Worm (Caenorhabditis elegans) whole organism, L4 larva: ENCODE measurements around the gene pbs-1.
A peak's percentile ranks its signal among the peaks of the same experiment; 100 is the strongest.

Experiments used
- F44E2.7 ChIP-seq: fragments of 200-800 bp; sonication (Bioruptor generic); IDR thresholded peaks from 2 replicates; pipeline ENCODE4 v2.1.2; 2022; ENCODE audit warnings: missing genetic modification characterization, missing compliant biosample characterization
- F49E8.2 ChIP-seq: sonication (generic microtip); optimal IDR thresholded peaks from 2 replicates; lab custom pipeline; 2016; ENCODE audit warnings: missing compliant biosample characterization, mild to moderate bottlenecking, missing genetic modification characterization, borderline replicate concordance
- Y48G9A.11 ChIP-seq: fragments of 200-800 bp; sonication (Bioruptor generic); IDR thresholded peaks from 2 replicates; pipeline ENCODE4 v1.3.6; 2022; ENCODE audit warnings: missing genetic modification reagents, missing genetic modification characterization, missing compliant biosample characterization
- Y5F2A.4 ChIP-seq: fragments of 200-800 bp; sonication (Bioruptor generic); optimal IDR thresholded peaks from 2 replicates; lab custom pipeline; 2018; ENCODE audit warnings: mild to moderate bottlenecking, missing genetic modification characterization, missing compliant biosample characterization
- ZK546.5 ChIP-seq, 2 experiments: sonication (generic microtip); optimal IDR thresholded peaks; 2 replicates each; lab custom pipeline; 2017; ENCODE audit warnings: missing biosample characterization in 2 of 2, missing genetic modification characterization in 2 of 2
- aly-2 ChIP-seq: sonication (generic microtip); optimal IDR thresholded peaks from 2 replicates; lab custom pipeline; 2018; ENCODE audit warnings: missing biosample characterization, missing genetic modification characterization
- arid-1 ChIP-seq: fragments of 200-800 bp; sonication (Bioruptor generic); conservative IDR thresholded peaks from 2 replicates; pipeline ENCODE4 v1.3.6; 2022; ENCODE audit warnings: missing genetic modification reagents, missing genetic modification characterization, missing compliant biosample characterization
- attf-4 ChIP-seq: sonication (generic microtip); optimal IDR thresholded peaks from 3 replicates; lab custom pipeline; 2017; ENCODE audit warnings: missing biosample characterization, missing genetic modification characterization
- ceh-20 ChIP-seq: fragments of 200-800 bp; sonication (Bioruptor generic); IDR thresholded peaks from 2 replicates; pipeline ENCODE4 v1.3.6; 2022; ENCODE audit warnings: missing genetic modification reagents, missing genetic modification characterization, missing compliant biosample characterization
- ceh-32 ChIP-seq: sonication (generic microtip); optimal IDR thresholded peaks from 2 replicates; lab custom pipeline; 2016; ENCODE audit warnings: mild to moderate bottlenecking, missing genetic modification characterization, missing compliant biosample characterization; ENCODE audit not compliant: poor library complexity
- ceh-44 ChIP-seq: fragments of 200-800 bp; sonication (Bioruptor generic); IDR thresholded peaks from 2 replicates; pipeline ENCODE4 v1.3.6; 2022; ENCODE audit warnings: missing genetic modification reagents, missing genetic modification characterization, missing compliant biosample characterization
- ceh-82 ChIP-seq: sonication (generic microtip); optimal IDR thresholded peaks from 2 replicates; lab custom pipeline; 2017; ENCODE audit warnings: missing biosample characterization, missing genetic modification characterization
- daf-12 ChIP-seq: fragments of 150-350 bp; optimal IDR thresholded peaks from 2 replicates; lab custom pipeline; 2014; ENCODE audit warnings: missing biosample characterization, missing genetic modification reagents, missing genetic modification characterization
- daf-16 ChIP-seq, 3 experiments: sonication (generic microtip); optimal IDR thresholded peaks; 2 replicates each; lab custom pipeline; 2016 to 2017; ENCODE audit warnings: missing genetic modification characterization in 3 of 3, missing genetic modification reagents in 3 of 3, mild to moderate bottlenecking in 2 of 3, missing compliant biosample characterization in 2 of 3, missing biosample characterization in 1 of 3, moderate library complexity in 1 of 3
- dmd-6 ChIP-seq: fragments of 200-800 bp; sonication (Bioruptor generic); IDR thresholded peaks from 2 replicates; pipeline ENCODE4 v1.3.6; 2022; ENCODE audit warnings: missing genetic modification reagents, missing genetic modification characterization, missing compliant biosample characterization
- dpl-1 ChIP-seq: fragments of 150-350 bp; optimal IDR thresholded peaks from 2 replicates; lab custom pipeline; 2014; ENCODE audit warnings: missing biosample characterization, missing genetic modification reagents, missing genetic modification characterization
- hlh-11 ChIP-seq: fragments of 200-800 bp; sonication (Bioruptor generic); optimal IDR thresholded peaks from 2 replicates; lab custom pipeline; 2018; ENCODE audit warnings: mild to moderate bottlenecking, missing genetic modification characterization, missing compliant biosample characterization
- hlh-30 ChIP-seq: sonication (generic microtip); optimal IDR thresholded peaks from 2 replicates; lab custom pipeline; 2017; ENCODE audit warnings: antibody characterized with exemption, mild to moderate bottlenecking, missing genetic modification characterization, missing compliant biosample characterization; ENCODE audit not compliant: insufficient read depth
- hmg-1.1 ChIP-seq: fragments of 200-800 bp; sonication (Bioruptor generic); IDR thresholded peaks from 2 replicates; pipeline ENCODE4 v1.3.6; 2022; ENCODE audit warnings: missing genetic modification reagents, missing genetic modification characterization, missing compliant biosample characterization
- jun-1 ChIP-seq: fragments of 150-350 bp; optimal IDR thresholded peaks from 2 replicates; lab custom pipeline; 2014; ENCODE audit warnings: missing biosample characterization, missing genetic modification reagents, missing genetic modification characterization
- lin-29 ChIP-seq: fragments of 200-800 bp; sonication (Bioruptor generic); IDR thresholded peaks from 2 replicates; pipeline ENCODE4 v1.3.6; 2022; ENCODE audit warnings: missing genetic modification reagents, missing genetic modification characterization, missing compliant biosample characterization
- lin-38 ChIP-seq: fragments of 200-800 bp; sonication (Bioruptor generic); IDR thresholded peaks from 2 replicates; pipeline ENCODE4 v1.3.6; 2022; ENCODE audit warnings: missing genetic modification reagents, missing genetic modification characterization, missing compliant biosample characterization
- lin-39 ChIP-seq: fragments of 150-350 bp; optimal IDR thresholded peaks from 2 replicates; lab custom pipeline; 2014; ENCODE audit warnings: missing biosample characterization, missing genetic modification reagents, missing genetic modification characterization
- lir-3 ChIP-seq: sonication (generic microtip); optimal IDR thresholded peaks from 2 replicates; lab custom pipeline; 2016; ENCODE audit warnings: mild to moderate bottlenecking, missing genetic modification characterization, missing compliant biosample characterization
- madf-5 ChIP-seq, 2 experiments: fragments of 200-800 bp; sonication (Bioruptor generic); IDR thresholded peaks; 2 replicates each; pipeline ENCODE4 v1.3.6; 2022; ENCODE audit warnings: missing compliant biosample characterization in 2 of 2, missing genetic modification characterization in 2 of 2
- mdl-1 ChIP-seq, 2 experiments: fragments of 150-350 bp in 1 of 2; sonication (generic microtip) in 1 of 2; optimal IDR thresholded peaks; 2 replicates each; lab custom pipeline; 2014 to 2017; ENCODE audit warnings: missing biosample characterization in 2 of 2, missing genetic modification characterization in 2 of 2
- mes-2 ChIP-seq: sonication (generic microtip); optimal IDR thresholded peaks from 2 replicates; lab custom pipeline; 2016; ENCODE audit warnings: missing genotype, mild to moderate bottlenecking, missing genetic modification characterization, missing compliant biosample characterization; ENCODE audit not compliant: poor library complexity, severe bottlenecking
- nhr-10 ChIP-seq: fragments of 150-350 bp; optimal IDR thresholded peaks from 2 replicates; lab custom pipeline; 2014; ENCODE audit warnings: missing biosample characterization, missing genetic modification characterization
- nhr-25 ChIP-seq: sonication (generic microtip); optimal IDR thresholded peaks from 2 replicates; lab custom pipeline; 2017; ENCODE audit warnings: missing genetic modification characterization, mild to moderate bottlenecking, missing compliant biosample characterization, antibody characterized with exemption, moderate library complexity, borderline replicate concordance; ENCODE audit not compliant: insufficient read depth
- nhr-28 ChIP-seq: fragments of 150-350 bp; optimal IDR thresholded peaks from 2 replicates; lab custom pipeline; 2014; ENCODE audit warnings: missing biosample characterization, missing genetic modification characterization
- nhr-41 ChIP-seq: fragments of 200-800 bp; sonication (Bioruptor generic); IDR thresholded peaks from 2 replicates; pipeline ENCODE4 v1.3.6; 2022; ENCODE audit warnings: missing genetic modification reagents, missing genetic modification characterization, missing compliant biosample characterization
- nhr-42 ChIP-seq: fragments of 200-800 bp; sonication (Bioruptor generic); IDR thresholded peaks from 2 replicates; pipeline ENCODE4 v1.3.6; 2022; ENCODE audit warnings: missing genetic modification characterization, missing compliant biosample characterization
- nhr-6 ChIP-seq: fragments of 150-350 bp; optimal IDR thresholded peaks from 2 replicates; lab custom pipeline; 2014; ENCODE audit warnings: missing biosample characterization, missing genetic modification characterization
- nhr-76 ChIP-seq: fragments of 150-350 bp; optimal IDR thresholded peaks from 2 replicates; lab custom pipeline; 2014; ENCODE audit warnings: missing biosample characterization, missing genetic modification characterization
- pha-4 ChIP-seq, 2 experiments: fragments of 150-350 bp in 1 of 2; fragments of 200-800 bp in 1 of 2; sonication (Bioruptor generic) in 1 of 2; IDR thresholded peaks in 1 of 2; optimal IDR thresholded peaks in 1 of 2; 2 replicates each; pipeline versions ENCODE4 v1.3.6 to Lab custom; 2014 to 2022; ENCODE audit warnings: missing genetic modification characterization in 2 of 2, missing genetic modification reagents in 2 of 2, missing biosample characterization in 1 of 2, missing compliant biosample characterization in 1 of 2
- saeg-2 ChIP-seq: fragments of 200-800 bp; sonication (Bioruptor generic); IDR thresholded peaks from 2 replicates; pipeline ENCODE4 v1.3.6; 2022; ENCODE audit warnings: missing genetic modification reagents, missing genetic modification characterization, missing compliant biosample characterization
- sdz-12 ChIP-seq: fragments of 200-800 bp; sonication (Bioruptor generic); optimal IDR thresholded peaks from 2 replicates; lab custom pipeline; 2018; ENCODE audit warnings: mild to moderate bottlenecking, missing genetic modification characterization, missing compliant biosample characterization
- set-16 ChIP-seq: fragments of 200-800 bp; sonication (Bioruptor generic); IDR thresholded peaks from 2 replicates; pipeline ENCODE4 v1.3.6; 2022; ENCODE audit warnings: missing genetic modification reagents, missing genetic modification characterization, missing compliant biosample characterization
- skn-1 ChIP-seq: fragments of 150-350 bp; optimal IDR thresholded peaks from 2 replicates; lab custom pipeline; 2014; ENCODE audit warnings: missing biosample characterization, missing genetic modification characterization
- snpc-1.2 ChIP-seq: fragments of 200-800 bp; sonication (Bioruptor generic); IDR thresholded peaks from 2 replicates; pipeline ENCODE4 v1.3.6; 2022; ENCODE audit warnings: missing genetic modification reagents, missing genetic modification characterization, missing compliant biosample characterization
- spr-1 ChIP-seq: sonication (generic microtip); optimal IDR thresholded peaks from 2 replicates; lab custom pipeline; 2016; ENCODE audit warnings: mild to moderate bottlenecking, missing genetic modification characterization, missing compliant biosample characterization
- spr-3 ChIP-seq: fragments of 200-800 bp; sonication (Bioruptor generic); optimal IDR thresholded peaks from 2 replicates; lab custom pipeline; 2018; ENCODE audit warnings: mild to moderate bottlenecking, missing genetic modification characterization, missing compliant biosample characterization
- tag-97 ChIP-seq: fragments of 200-800 bp; sonication (Bioruptor generic); IDR thresholded peaks from 2 replicates; pipeline ENCODE4 v1.3.6; 2022; ENCODE audit warnings: missing genetic modification characterization, missing compliant biosample characterization
- unc-130 ChIP-seq: sonication (generic microtip); optimal IDR thresholded peaks from 2 replicates; lab custom pipeline; 2016; ENCODE audit warnings: missing genetic modification reagents, missing genetic modification characterization, missing compliant biosample characterization
- unc-39 ChIP-seq: sonication (generic microtip); optimal IDR thresholded peaks from 2 replicates; lab custom pipeline; 2017; ENCODE audit warnings: missing biosample characterization, missing genetic modification characterization
- zag-1 ChIP-seq: fragments of 150-350 bp; optimal IDR thresholded peaks from 2 replicates; lab custom pipeline; 2014; ENCODE audit warnings: missing biosample characterization, missing genetic modification characterization
- zfp-2 ChIP-seq: sonication (generic microtip); optimal IDR thresholded peaks from 2 replicates; lab custom pipeline; 2016; ENCODE audit warnings: mild to moderate bottlenecking, missing genetic modification characterization, missing compliant biosample characterization
- ztf-7 ChIP-seq: fragments of 150-350 bp; optimal IDR thresholded peaks from 2 replicates; lab custom pipeline; 2014; ENCODE audit warnings: missing biosample characterization, missing genetic modification characterization

The pbs-1 gene

ce11 chrIV:1659045-1659741 lies 50.4 kb downstream of the pbs-1 start, which contains the start of gene rps-28 (continued):
- peak; percentile 62; the same call in 1 of the 2 replicates for TF ChIP-seq saeg-2 (GFP tag; lab: Robert Waterston, UW)
- TF ChIP-seq skn-1 (tag; lab: Kevin White, UChicago): no peak
- peak; percentile 95 for TF ChIP-seq hlh-11 (tag; lab: Kevin White, UChicago)
- no peak for TF ChIP-seq sdz-12 (GFP tag; lab: Kevin White, UChicago)
- 0 out of 4 replicates have a peak, but pooled peaks of 1 of the 2 experiments have one; percentile 64 for TF ChIP-seq madf-5 (GFP tag; IDR thresholded peaks at IDR 0.05; lab: Robert Waterston, UW)
- TF ChIP-seq daf-12 (tag; lab: Kevin White, UChicago): no peak
- TF ChIP-seq lin-39 (tag; lab: Kevin White, UChicago): peak; percentile 19
- peak; percentile 96 for TF ChIP-seq nhr-25
- TF ChIP-seq unc-39 (tag; lab: Kevin White, UChicago): no peak
- TF ChIP-seq nhr-42 (GFP tag; lab: Robert Waterston, UW): peak; percentile 86
- no peak for TF ChIP-seq ceh-82 (tag; lab: Kevin White, UChicago)
- TF ChIP-seq spr-3 (GFP tag; lab: Kevin White, UChicago): peak; percentile 86
- peak; percentile 53; the same call in 1 of the 2 replicates for TF ChIP-seq set-16
- TF ChIP-seq lin-29 (GFP tag; lab: Robert Waterston, UW): peak; percentile 89
- no peak for TF ChIP-seq nhr-76 (tag; lab: Kevin White, UChicago)
- TF ChIP-seq ztf-7: peak; percentile 84
- TF ChIP-seq F44E2.7: no peak
- peak; percentile 17 to 61 for TF ChIP-seq daf-16 (GFP tag; optimal IDR thresholded peaks at IDR 0.05; lab: Kevin White, UChicago)
- TF ChIP-seq daf-16 (tag; optimal IDR thresholded peaks at IDR 0.05; lab: Kevin White, UChicago): peak; percentile 85
- peak in 1 of 2 experiments; percentile 73 for TF ChIP-seq ZK546.5 (tag; optimal IDR thresholded peaks at IDR 0.05; lab: Kevin White, UChicago)
- TF ChIP-seq tag-97 (GFP tag; lab: Robert Waterston, UW): no peak
- peak in 1 of 2 experiments; percentile 80 for TF ChIP-seq mdl-1 (tag; optimal IDR thresholded peaks at IDR 0.05; lab: Kevin White, UChicago)
- peak; percentile 28 for TF ChIP-seq Y5F2A.4
- no peak for TF ChIP-seq attf-4 (tag; lab: Kevin White, UChicago)
- TF ChIP-seq lin-38 (GFP tag; lab: Robert Waterston, UW): peak; percentile 93
- TF ChIP-seq Y48G9A.11 (GFP tag; lab: Robert Waterston, UW): peak; percentile 100
- TF ChIP-seq zag-1 (tag; lab: Kevin White, UChicago): peak; percentile 19
- TF ChIP-seq ceh-44: peak; percentile 72; the same call in 1 of the 2 replicates
- TF ChIP-seq dpl-1 (GFP tag; lab: Kevin White, UChicago): peak; percentile 91
- TF ChIP-seq F49E8.2: peak; percentile 89
- no peak for TF ChIP-seq nhr-41 (GFP tag; lab: Robert Waterston, UW)
- no peak for TF ChIP-seq aly-2
- peak; percentile 90 for TF ChIP-seq spr-1
- TF ChIP-seq nhr-28 (tag; lab: Kevin White, UChicago): peak; percentile 95
- peak; percentile 86 for TF ChIP-seq pha-4 (GFP tag; IDR thresholded peaks at IDR 0.05; lab: Robert Waterston, UW)
- TF ChIP-seq pha-4 (tag; optimal IDR thresholded peaks at IDR 0.05; lab: Kevin White, UChicago): peak; percentile 86
- peak; percentile 90 for TF ChIP-seq arid-1 (GFP tag; lab: Robert Waterston, UW)
- peak; percentile 91 for TF ChIP-seq dmd-6 (GFP tag; lab: Robert Waterston, UW)
- peak; percentile 96 for TF ChIP-seq hmg-1.1 (GFP tag; lab: Robert Waterston, UW)
- TF ChIP-seq zfp-2 (tag; lab: Kevin White, UChicago): peak; percentile 74
- TF ChIP-seq ceh-32 (tag; lab: Kevin White, UChicago): no peak
- TF ChIP-seq ceh-20 (GFP tag; lab: Robert Waterston, UW): peak; percentile 91
- peak; percentile 94 for TF ChIP-seq hlh-30
- no peak for TF ChIP-seq lir-3 (tag; lab: Kevin White, UChicago)
- peak; percentile 75 for TF ChIP-seq jun-1 (tag; lab: Kevin White, UChicago)
- peak; percentile 90 for TF ChIP-seq nhr-6 (tag; lab: Kevin White, UChicago)
- peak; percentile 97 for TF ChIP-seq unc-130
- TF ChIP-seq nhr-10: peak; percentile 37
- peak; percentile 81 for TF ChIP-seq snpc-1.2 (GFP tag; lab: Robert Waterston, UW)
- TF ChIP-seq mes-2 (tag; lab: Kevin White, UChicago): peak; percentile 97
